Worm (Caenorhabditis elegans): ENCODE measurements around the gene F09F7.5.

Gene F09F7.5

DNA sequence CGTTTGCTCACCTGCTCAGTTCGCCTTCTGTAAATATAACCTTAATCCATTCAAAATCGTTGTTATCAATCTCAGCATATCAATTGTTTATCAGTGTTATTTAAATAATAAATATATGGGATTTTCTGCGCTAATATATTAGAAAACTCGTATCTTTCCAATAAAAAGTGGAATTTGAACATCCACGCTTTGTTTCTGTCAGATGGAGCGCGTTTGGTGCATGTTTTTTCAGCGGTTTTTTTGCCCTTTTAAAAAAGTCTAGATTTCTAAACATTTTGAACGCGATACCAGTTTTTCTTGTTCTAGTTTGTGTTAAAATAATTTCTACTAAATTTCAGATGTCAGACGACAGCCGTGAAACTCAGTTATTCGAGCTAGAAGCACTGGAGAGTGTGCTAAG is 40.1 kb downstream of the F09F7.5 start, which contains the start of gene F56D2.2:
Gene F56D2.2, plus strand, starts transcription at position 339 of the 400 bp plus-strand sequence.
- TF ChIP-seq pax-1 (tag; optimal IDR thresholded peaks at IDR 0.05) (no peak), sdc-2 (tag; optimal IDR thresholded peaks at IDR 0.05) (no peak), odd-2 (tag; optimal IDR thresholded peaks at IDR 0.05) (no peak), nhr-232 (tag; optimal IDR thresholded peaks at IDR 0.05) (no peak), ceh-22 (tag; optimal IDR thresholded peaks at IDR 0.05) (no peak), ets-4 (tag; optimal IDR thresholded peaks at IDR 0.05) (no peak), pat-9 (tag; optimal IDR thresholded peaks at IDR 0.05) (no peak), madf-2 (tag; optimal IDR thresholded peaks at IDR 0.05) (no peak), eyg-1 (tag; optimal IDR thresholded peaks at IDR 0.05) (no peak), fkh-10 (GFP tag; optimal IDR thresholded peaks at IDR 0.05) (no peak), fkh-6 (tag; optimal IDR thresholded peaks at IDR 0.05) (no peak), sox-4 (tag; optimal IDR thresholded peaks at IDR 0.05) (no peak), pha-2 (tag; optimal IDR thresholded peaks at IDR 0.05) (no peak), hlh-30 (tag; optimal IDR thresholded peaks at IDR 0.05; ENCODE audit: insufficient read depth) (no peak), unc-3 (GFP tag; conservative IDR thresholded peaks at IDR 0.05) (no peak), unc-3 (tag; optimal IDR thresholded peaks at IDR 0.05) (no peak), ztf-16 (tag; optimal IDR thresholded peaks at IDR 0.05) (no peak), lim-6 (tag; optimal IDR thresholded peaks at IDR 0.05) (no peak), che-1 (tag; optimal IDR thresholded peaks at IDR 0.05) (no peak), pros-1 (tag; optimal IDR thresholded peaks at IDR 0.05) (no peak)

DNA sequence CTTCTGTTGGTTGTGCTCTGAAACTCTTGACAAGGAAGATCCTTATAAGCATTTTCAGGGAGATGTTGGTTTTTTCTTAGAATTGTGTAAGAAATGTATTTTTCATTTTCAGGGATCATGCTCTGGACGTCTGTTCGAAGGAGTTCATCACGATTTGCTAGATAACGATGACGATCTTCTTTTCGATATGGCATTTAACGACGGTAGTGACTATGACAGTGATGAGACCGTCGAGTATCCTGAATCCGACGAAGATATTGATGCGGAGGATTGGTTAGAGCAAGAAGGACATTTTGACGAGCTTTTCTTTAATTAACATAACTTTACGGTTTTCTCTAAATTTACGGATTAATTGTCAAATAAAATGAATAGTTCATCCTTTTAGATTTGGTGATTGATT is 42.0 kb downstream of the F09F7.5 start:
- TF ChIP-seq C08G9.2 (tag; optimal IDR thresholded peaks at IDR 0.05) = no peak

DNA sequence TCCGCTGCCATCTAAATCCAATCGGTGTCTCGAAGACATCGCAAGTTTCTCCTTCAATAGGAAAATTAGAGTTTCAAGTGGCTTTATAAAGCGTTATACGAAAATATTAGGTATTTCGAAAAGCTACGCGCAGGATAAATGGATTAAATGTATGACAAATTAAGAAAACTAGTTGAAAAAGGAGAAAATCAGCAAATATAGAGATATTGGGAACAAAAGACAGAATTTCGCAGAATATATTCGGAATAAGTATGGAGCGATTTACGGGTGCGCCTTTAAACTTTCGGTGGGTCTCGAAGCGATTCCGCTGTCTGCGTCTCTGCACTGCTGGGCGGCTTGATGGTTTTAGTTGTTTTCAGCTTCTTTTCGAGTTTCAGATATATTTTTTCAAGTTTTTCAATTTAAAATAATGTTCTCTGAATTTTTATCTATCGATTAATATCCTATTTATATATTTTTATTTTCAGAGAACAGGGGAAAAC is 44.9 kb downstream of the F09F7.5 start, which contains the start of the genes ddx-15 and ucr-1:
Gene ddx-15, minus strand, starts transcription at position 51 of the 482 bp plus-strand sequence.
Gene ucr-1, plus strand, starts transcription at position 468 of the 482 bp plus-strand sequence.
- TF ChIP-seq ceh-19 (GFP tag; optimal IDR thresholded peaks at IDR 0.05) (no peak), nfya-1 (tag; optimal IDR thresholded peaks at IDR 0.05) (peak; percentile 29), unc-55 (GFP tag; optimal IDR thresholded peaks at IDR 0.05) (peak; percentile 1), sox-4 (tag; optimal IDR thresholded peaks at IDR 0.05) (no peak), ceh-48 (tag; optimal IDR thresholded peaks at IDR 0.05) (no peak), ceh-9 (tag; optimal IDR thresholded peaks at IDR 0.05) (no peak), Y22D7AL.16 (tag; optimal IDR thresholded peaks at IDR 0.05) (no peak), ttx-3 (tag; optimal IDR thresholded peaks at IDR 0.05) (no peak), tbx-2 (tag; optimal IDR thresholded peaks at IDR 0.05) (peak; percentile 10), ceh-31 (tag; optimal IDR thresholded peaks at IDR 0.05) (peak; percentile 37)

DNA sequence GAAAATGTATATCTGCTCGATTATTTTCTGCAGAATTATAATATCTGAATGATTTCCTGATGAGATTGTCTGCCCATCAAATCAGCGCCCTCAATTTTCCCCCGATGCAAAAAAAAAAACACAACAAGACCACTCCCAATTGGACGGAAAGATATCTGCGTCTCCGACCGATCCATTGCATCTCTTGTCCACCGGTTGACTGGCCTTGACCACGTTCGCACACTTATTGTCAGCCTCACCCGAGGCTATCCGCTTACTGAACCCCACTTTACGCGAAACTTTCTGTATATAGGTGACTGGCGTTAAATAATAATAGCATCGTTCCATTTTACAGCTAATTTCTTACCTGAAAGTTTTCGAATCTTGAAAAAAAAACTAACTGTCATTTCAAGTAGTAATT is 47.6 kb downstream of the F09F7.5 start:
- TF ChIP-seq ceh-48 (tag; optimal IDR thresholded peaks at IDR 0.05) = no peak
- peak; percentile 42 for TF ChIP-seq nfya-1 (tag; optimal IDR thresholded peaks at IDR 0.05)
- no peak for TF ChIP-seq hlh-13 (GFP tag; optimal IDR thresholded peaks at IDR 0.05)
- no peak for TF ChIP-seq ref-2 (tag; optimal IDR thresholded peaks at IDR 0.05)
- no peak for TF ChIP-seq unc-3 (GFP tag; conservative IDR thresholded peaks at IDR 0.05)
- no peak for TF ChIP-seq unc-3 (tag; optimal IDR thresholded peaks at IDR 0.05)

DNA sequence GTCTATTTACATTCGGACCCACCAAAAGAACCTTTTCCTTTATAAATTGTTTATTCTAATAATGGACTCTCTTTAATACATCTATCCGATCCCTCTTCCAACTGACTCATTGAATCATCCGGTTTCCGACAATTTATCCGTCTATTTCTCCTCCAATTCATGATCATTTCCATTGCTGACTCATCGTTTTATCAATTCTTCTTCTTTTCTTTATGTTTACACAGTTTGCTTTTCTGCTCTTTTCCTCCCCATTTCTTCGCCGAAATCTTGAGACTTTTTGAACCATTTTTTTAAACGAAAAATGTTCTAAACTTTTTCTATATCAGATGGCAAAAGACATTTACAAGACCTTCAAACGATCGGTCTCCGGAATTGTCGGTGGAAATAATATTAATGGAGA is 48.7 kb downstream of the F09F7.5 start, which contains the start of gene ced-6:
Gene ced-6, plus strand, starts transcription at position 327 of the 400 bp plus-strand sequence.
- TF ChIP-seq eyg-1 (tag; optimal IDR thresholded peaks at IDR 0.05) = no peak
- TF ChIP-seq nhr-11 (tag; optimal IDR thresholded peaks at IDR 0.05) = no peak
- TF ChIP-seq ets-4 (tag; optimal IDR thresholded peaks at IDR 0.05) = no peak
- TF ChIP-seq tbx-7 (tag; optimal IDR thresholded peaks at IDR 0.05) = no peak
- no peak for TF ChIP-seq pqm-1 (tag; optimal IDR thresholded peaks at IDR 0.05)
- TF ChIP-seq fax-1 (tag; optimal IDR thresholded peaks at IDR 0.05) = no peak
- no peak for TF ChIP-seq hlh-15 (tag; optimal IDR thresholded peaks at IDR 0.05)
- TF ChIP-seq C08G9.2 (tag; optimal IDR thresholded peaks at IDR 0.05) = no peak
- TF ChIP-seq hlh-6 (tag; optimal IDR thresholded peaks at IDR 0.05) = no peak
- TF ChIP-seq elt-4 (tag; optimal IDR thresholded peaks at IDR 0.05) = no peak
- no peak for TF ChIP-seq T23F11.4 (GFP tag; optimal IDR thresholded peaks at IDR 0.05)
- no peak for TF ChIP-seq fkh-10 (GFP tag; optimal IDR thresholded peaks at IDR 0.05)
- no peak for TF ChIP-seq fkh-6 (tag; optimal IDR thresholded peaks at IDR 0.05)
- no peak for TF ChIP-seq pha-2 (tag; optimal IDR thresholded peaks at IDR 0.05)
- TF ChIP-seq syd-9 (tag; optimal IDR thresholded peaks at IDR 0.05) = no peak
- TF ChIP-seq nhr-232 (tag; optimal IDR thresholded peaks at IDR 0.05) = no peak

Data from whole organism, late embryonic.